Worm (Caenorhabditis elegans) whole organism, L3 larva: ENCODE measurements around the gene T28D6.3.
A peak's percentile ranks its signal among the peaks of the same experiment; 100 is the strongest.

Experiments used
- R02D3.7 ChIP-seq: fragments of 150-350 bp; optimal IDR thresholded peaks from 2 replicates; lab custom pipeline; 2014; ENCODE audit warnings: missing biosample characterization, missing genetic modification characterization
- ZK546.5 ChIP-seq: sonication (generic microtip); optimal IDR thresholded peaks from 2 replicates; lab custom pipeline; 2017; ENCODE audit warnings: missing biosample characterization, missing genetic modification characterization
- aly-2 ChIP-seq: fragments of 150-350 bp; optimal IDR thresholded peaks from 2 replicates; lab custom pipeline; 2014; ENCODE audit warnings: missing biosample characterization, missing genetic modification characterization
- ama-1 ChIP-seq: fragments of 150-350 bp; optimal IDR thresholded peaks from 2 replicates; lab custom pipeline; 2018
- ceh-16 ChIP-seq: sonication (generic microtip); optimal IDR thresholded peaks from 2 replicates; lab custom pipeline; 2017; ENCODE audit warnings: missing biosample characterization, missing genetic modification characterization
- ceh-28 ChIP-seq: fragments of 150-350 bp; optimal IDR thresholded peaks from 2 replicates; lab custom pipeline; 2014; ENCODE audit warnings: missing biosample characterization, missing genetic modification reagents, missing genetic modification characterization
- ceh-82 ChIP-seq: fragments of 150-350 bp; optimal IDR thresholded peaks from 2 replicates; lab custom pipeline; 2014; ENCODE audit warnings: missing biosample characterization, missing genetic modification characterization
- ceh-9 ChIP-seq: sonication (generic microtip); optimal IDR thresholded peaks from 2 replicates; lab custom pipeline; 2018; ENCODE audit warnings: missing biosample characterization, missing genetic modification characterization
- daf-12 ChIP-seq: fragments of 150-350 bp; optimal IDR thresholded peaks from 2 replicates; lab custom pipeline; 2014; ENCODE audit warnings: missing biosample characterization, missing genetic modification reagents, missing genetic modification characterization
- egl-27 ChIP-seq: sonication (generic microtip); optimal IDR thresholded peaks from 4 replicates; lab custom pipeline; 2017; ENCODE audit warnings: missing biosample characterization, missing genetic modification reagents, missing genetic modification characterization
- egl-5 ChIP-seq: fragments of 150-350 bp; optimal IDR thresholded peaks from 2 replicates; lab custom pipeline; 2017; ENCODE audit warnings: missing biosample characterization, missing genetic modification reagents, missing genetic modification characterization, inconsistent platforms
- elt-1 ChIP-seq: fragments of 150-350 bp; optimal IDR thresholded peaks from 2 replicates; lab custom pipeline; 2014; ENCODE audit warnings: missing biosample characterization, missing genetic modification characterization
- elt-2 ChIP-seq: sonication (generic microtip); optimal IDR thresholded peaks from 2 replicates; lab custom pipeline; 2016; ENCODE audit warnings: missing genetic modification reagents, mild to moderate bottlenecking, missing genetic modification characterization, missing compliant biosample characterization
- elt-3 ChIP-seq, 3 experiments: fragments of 150-350 bp in 1 of 3; sonication (generic microtip) in 2 of 3; optimal IDR thresholded peaks; 2 replicates in 2 of 3; 4 replicates in 1 of 3; lab custom pipeline; 2014 to 2017; ENCODE audit warnings: missing biosample characterization in 3 of 3, missing genetic modification characterization in 3 of 3
- fkh-10 ChIP-seq: sonication (generic microtip); optimal IDR thresholded peaks from 2 replicates; lab custom pipeline; 2017; ENCODE audit warnings: missing biosample characterization, missing genetic modification reagents, missing genetic modification characterization
- fkh-2 ChIP-seq: fragments of 150-350 bp; optimal IDR thresholded peaks from 2 replicates; lab custom pipeline; 2014; ENCODE audit warnings: missing biosample characterization, missing genetic modification reagents, missing genetic modification characterization
- fos-1 ChIP-seq: fragments of 150-350 bp; optimal IDR thresholded peaks from 2 replicates; lab custom pipeline; 2014; ENCODE audit warnings: missing biosample characterization, missing genetic modification characterization
- hmg-11 ChIP-seq: sonication (generic microtip); optimal IDR thresholded peaks from 2 replicates; lab custom pipeline; 2016; ENCODE audit warnings: missing genetic modification characterization, missing compliant biosample characterization
- jun-1 ChIP-seq: fragments of 150-350 bp; optimal IDR thresholded peaks from 2 replicates; lab custom pipeline; 2014; ENCODE audit warnings: missing biosample characterization, missing genetic modification reagents, missing genetic modification characterization
- lin-15B ChIP-seq: fragments of 150-350 bp; optimal IDR thresholded peaks from 2 replicates; lab custom pipeline; 2014; ENCODE audit warnings: missing biosample characterization, missing genetic modification characterization
- lin-39 ChIP-seq: fragments of 150-350 bp; optimal IDR thresholded peaks from 2 replicates; lab custom pipeline; 2018; ENCODE audit warnings: missing biosample characterization, missing genetic modification reagents, missing genetic modification characterization
- lsy-12 ChIP-seq: sonication (generic microtip); optimal IDR thresholded peaks from 2 replicates; lab custom pipeline; 2016; ENCODE audit warnings: mild to moderate bottlenecking, missing genetic modification characterization, missing compliant biosample characterization
- mdl-1 ChIP-seq: fragments of 150-350 bp; optimal IDR thresholded peaks from 2 replicates; lab custom pipeline; 2014; ENCODE audit warnings: missing biosample characterization, missing genetic modification characterization
- mml-1 ChIP-seq: fragments of 150-350 bp; sonication (generic microtip); optimal IDR thresholded peaks from 3 replicates; lab custom pipeline; 2014; ENCODE audit warnings: missing biosample characterization, missing genetic modification characterization
- nfya-1 ChIP-seq: sonication (generic microtip); optimal IDR thresholded peaks from 2 replicates; lab custom pipeline; 2017; ENCODE audit warnings: missing genetic modification characterization, mild to moderate bottlenecking, missing compliant biosample characterization, antibody characterized with exemption, moderate library complexity; ENCODE audit not compliant: insufficient read depth
- nhr-11 ChIP-seq: fragments of 150-350 bp; optimal IDR thresholded peaks from 2 replicates; lab custom pipeline; 2014; ENCODE audit warnings: missing biosample characterization, missing genetic modification characterization
- nhr-23 ChIP-seq: fragments of 150-350 bp; optimal IDR thresholded peaks from 2 replicates; lab custom pipeline; 2014; ENCODE audit warnings: missing biosample characterization, missing genetic modification reagents, missing genetic modification characterization
- nhr-237 ChIP-seq: fragments of 150-350 bp; optimal IDR thresholded peaks from 2 replicates; lab custom pipeline; 2014; ENCODE audit warnings: missing biosample characterization, missing genetic modification characterization
- nhr-25 ChIP-seq: sonication (generic microtip); optimal IDR thresholded peaks from 2 replicates; lab custom pipeline; 2017; ENCODE audit warnings: missing biosample characterization, missing genetic modification characterization
- nhr-43 ChIP-seq: sonication (generic microtip); optimal IDR thresholded peaks from 2 replicates; lab custom pipeline; 2016; ENCODE audit warnings: mild to moderate bottlenecking, missing genetic modification characterization, missing compliant biosample characterization; ENCODE audit not compliant: poor library complexity, severe bottlenecking
- nhr-67 ChIP-seq: fragments of 150-350 bp; optimal IDR thresholded peaks from 2 replicates; lab custom pipeline; 2014; ENCODE audit warnings: missing biosample characterization, missing genetic modification characterization
- nhr-76 ChIP-seq: fragments of 150-350 bp; sonication (generic microtip); optimal IDR thresholded peaks from 5 replicates; lab custom pipeline; 2014; ENCODE audit warnings: missing biosample characterization, missing genetic modification characterization
- nhr-77 ChIP-seq: fragments of 150-350 bp; optimal IDR thresholded peaks from 2 replicates; lab custom pipeline; 2014; ENCODE audit warnings: missing biosample characterization, missing genetic modification characterization
- pha-4 ChIP-seq: fragments of 150-350 bp; optimal IDR thresholded peaks from 2 replicates; lab custom pipeline; 2014; ENCODE audit warnings: missing biosample characterization, missing genetic modification reagents, missing genetic modification characterization
- pqm-1 ChIP-seq: fragments of 150-350 bp; optimal IDR thresholded peaks from 2 replicates; lab custom pipeline; 2017; ENCODE audit warnings: missing biosample characterization, missing genetic modification characterization, inconsistent platforms
- sea-2 ChIP-seq: fragments of 150-350 bp; sonication (generic microtip); optimal IDR thresholded peaks from 4 replicates; lab custom pipeline; 2014; ENCODE audit warnings: missing biosample characterization, missing genetic modification reagents, missing genetic modification characterization
- skn-1 ChIP-seq: fragments of 150-350 bp; optimal IDR thresholded peaks from 2 replicates; lab custom pipeline; 2014; ENCODE audit warnings: missing biosample characterization, missing genetic modification characterization
- snpc-4 ChIP-seq: fragments of 150-350 bp; optimal IDR thresholded peaks from 2 replicates; lab custom pipeline; 2014; ENCODE audit warnings: missing biosample characterization, missing genetic modification characterization
- tbx-2 ChIP-seq: sonication (generic microtip); optimal IDR thresholded peaks from 2 replicates; lab custom pipeline; 2016; ENCODE audit warnings: mild to moderate bottlenecking, missing genetic modification characterization, missing compliant biosample characterization
- unc-39 ChIP-seq: sonication (generic microtip); optimal IDR thresholded peaks from 4 replicates; lab custom pipeline; 2017; ENCODE audit warnings: missing biosample characterization, missing genetic modification characterization
- unc-62 ChIP-seq: fragments of 150-350 bp; sonication (generic microtip); optimal IDR thresholded peaks from 4 replicates; lab custom pipeline; 2014; ENCODE audit warnings: missing biosample characterization, missing genetic modification reagents, missing genetic modification characterization
- zag-1 ChIP-seq: fragments of 150-350 bp; optimal IDR thresholded peaks from 2 replicates; lab custom pipeline; 2014; ENCODE audit warnings: missing biosample characterization, missing genetic modification characterization
- ztf-11 ChIP-seq: fragments of 150-350 bp; optimal IDR thresholded peaks from 2 replicates; lab custom pipeline; 2014; ENCODE audit warnings: missing biosample characterization, missing genetic modification characterization

T28D6.3 gene

DNA sequence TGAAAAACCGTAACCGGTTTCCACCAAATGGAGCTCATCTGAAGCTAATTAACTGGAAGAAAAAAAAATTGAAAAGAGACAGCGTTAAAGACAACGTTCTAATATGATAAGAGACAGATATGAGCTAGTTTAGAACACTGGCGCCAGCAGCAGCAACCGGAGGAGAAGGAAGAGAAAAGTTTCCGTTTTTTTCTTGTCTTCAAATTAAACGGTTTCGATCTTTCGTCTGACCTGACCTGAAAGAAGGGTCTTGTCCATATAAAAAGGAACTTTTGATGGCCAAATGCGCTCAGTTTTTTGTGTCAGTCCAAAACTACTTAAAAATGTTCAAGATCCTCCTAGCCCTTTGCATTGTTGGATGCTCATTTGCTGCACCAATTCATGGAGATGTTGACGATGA, at the start of gene T28D6.3:
Gene T28D6.3 (plus strand): TSS at position 301 of the 400 bp plus-strand sequence.
- TF ChIP-seq nhr-43 (no peak), nhr-23 (tag; lab: Kevin White, UChicago) (peak; percentile 30)

DNA sequence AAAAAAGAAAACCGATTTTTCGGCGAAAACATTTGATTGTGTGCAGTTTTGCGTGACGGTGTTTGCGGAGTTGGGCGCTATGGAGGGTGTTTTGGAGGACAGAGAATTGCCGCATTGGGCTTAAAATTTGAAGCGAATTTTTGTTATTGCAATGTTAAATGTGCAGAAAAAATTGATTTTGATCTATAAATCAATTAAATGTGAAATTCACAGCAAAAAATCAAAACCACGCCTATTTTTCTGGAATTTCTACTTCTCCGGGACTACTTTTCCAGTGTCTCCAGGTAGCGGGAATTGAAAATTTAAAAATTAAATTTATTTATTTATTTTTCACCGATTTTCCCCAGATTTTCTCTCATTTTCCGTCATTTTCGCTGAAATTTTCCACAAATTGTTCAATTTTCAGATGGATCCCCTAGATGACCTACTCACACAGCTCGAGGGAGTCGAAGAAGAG, 49.4 kb upstream of the T28D6.3 start, which contains the start of gene mcm-10:
Gene mcm-10 (plus strand): TSS at position 407 of the 457 bp plus-strand sequence.
- peak; percentile 38 for TF ChIP-seq elt-2 (tag; lab: Kevin White, UChicago)
- no peak for TF ChIP-seq ztf-11
- peak; percentile 67 for TF ChIP-seq nfya-1 (tag; lab: Kevin White, UChicago)
- TF ChIP-seq egl-27 (tag; lab: Kevin White, UChicago) = no peak
- TF ChIP-seq unc-39 (tag; lab: Kevin White, UChicago) = no peak
- peak; percentile 46 for TF ChIP-seq nhr-25 (tag; lab: Kevin White, UChicago)
- no peak for TF ChIP-seq tbx-2 (tag; lab: Kevin White, UChicago)
- no peak for TF ChIP-seq nhr-237 (tag; lab: Kevin White, UChicago)
- TF ChIP-seq pha-4 (tag; lab: Kevin White, UChicago) = peak; percentile 23
- no peak for TF ChIP-seq elt-3 (tag; optimal IDR thresholded peaks at IDR 0.05; lab: Kevin White, UChicago)
- no peak for TF ChIP-seq daf-12 (tag; lab: Kevin White, UChicago)
- TF ChIP-seq nhr-77 (tag; lab: Kevin White, UChicago) = no peak
- peak; percentile 83 for TF ChIP-seq hmg-11 (tag; lab: Kevin White, UChicago)
- TF ChIP-seq ceh-28 (tag; lab: Kevin White, UChicago) = peak; percentile 35
- peak; percentile 20 for TF ChIP-seq egl-5
- no peak for TF ChIP-seq fkh-2 (tag; lab: Kevin White, UChicago)
- TF ChIP-seq nhr-11 = no peak
- TF ChIP-seq ceh-82 (tag; lab: Kevin White, UChicago) = no peak
- TF ChIP-seq nhr-76 = no peak
- no peak for TF ChIP-seq aly-2
- peak; percentile 43 for TF ChIP-seq lin-39 (tag; lab: Kevin White, UChicago)
- no peak for TF ChIP-seq lsy-12 (tag; lab: Kevin White, UChicago)
- TF ChIP-seq unc-62 (GFP tag; lab: Kevin White, UChicago) = no peak
- TF ChIP-seq pqm-1 (tag; lab: Kevin White, UChicago) = peak; percentile 12
- TF ChIP-seq jun-1 (tag; lab: Kevin White, UChicago) = peak; percentile 63
- TF ChIP-seq elt-1 (tag; lab: Kevin White, UChicago) = no peak
- TF ChIP-seq skn-1 (tag; lab: Kevin White, UChicago) = peak; percentile 36
- TF ChIP-seq zag-1 (tag; lab: Kevin White, UChicago) = no peak
- TF ChIP-seq nhr-23 (tag; lab: Kevin White, UChicago) = peak; percentile 39
- TF ChIP-seq R02D3.7 (tag; lab: Kevin White, UChicago) = peak; percentile 18
- no peak for TF ChIP-seq fos-1 (tag; lab: Kevin White, UChicago)
- no peak for TF ChIP-seq ceh-9
- TF ChIP-seq lin-15B (tag; lab: Kevin White, UChicago) = peak; percentile 72
- TF ChIP-seq ZK546.5 (tag; lab: Kevin White, UChicago) = no peak
- no peak for TF ChIP-seq snpc-4 (tag; lab: Kevin White, UChicago)
- no peak for TF ChIP-seq nhr-67 (tag; lab: Kevin White, UChicago)
- TF ChIP-seq fkh-10 (GFP tag; lab: Kevin White, UChicago) = peak; percentile 45
- no peak for TF ChIP-seq sea-2
- peak; percentile 11 for TF ChIP-seq ama-1 (lab: Kevin White, UChicago)
- TF ChIP-seq, all 47 proteins: peak for 16

DNA sequence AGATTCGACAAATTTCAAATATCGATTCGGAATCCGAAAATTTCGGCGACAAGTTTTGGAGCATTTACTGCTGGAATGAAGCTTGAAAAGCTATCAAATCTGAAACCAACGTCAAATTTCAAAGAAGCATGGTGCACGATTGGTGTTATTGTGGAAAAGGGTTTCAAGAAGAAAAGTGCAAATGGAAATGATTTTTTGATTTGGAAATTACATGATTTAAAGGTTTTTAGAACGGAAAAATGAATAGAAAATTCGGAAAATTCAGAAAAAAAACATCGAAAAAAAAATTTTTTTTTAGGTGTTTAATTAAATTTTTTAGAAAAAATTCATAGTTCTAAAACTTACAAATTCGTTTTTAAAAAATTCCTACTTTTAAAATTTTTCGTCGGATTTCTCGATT, 48.4 kb upstream of the T28D6.3 start, which contains the start of gene teg-1:
Gene teg-1 (minus strand): TSS at position 101 of the 400 bp plus-strand sequence.
- no peak for TF ChIP-seq nhr-67 (tag; lab: Kevin White, UChicago)
- TF ChIP-seq unc-39 (tag; lab: Kevin White, UChicago) = no peak
- TF ChIP-seq ceh-9 = no peak
- TF ChIP-seq nhr-77 (tag; lab: Kevin White, UChicago) = no peak
- TF ChIP-seq nhr-25 (tag; lab: Kevin White, UChicago) = no peak
- no peak for TF ChIP-seq pha-4 (tag; lab: Kevin White, UChicago)
- no peak for TF ChIP-seq ceh-16
- no peak for TF ChIP-seq mdl-1 (tag; lab: Kevin White, UChicago)
- TF ChIP-seq elt-1 (tag; lab: Kevin White, UChicago) = no peak
- TF ChIP-seq nhr-23 (tag; lab: Kevin White, UChicago) = no peak
- no peak for TF ChIP-seq ama-1 (lab: Kevin White, UChicago)
- no peak for TF ChIP-seq ZK546.5 (tag; lab: Kevin White, UChicago)
- no peak for TF ChIP-seq ceh-28 (tag; lab: Kevin White, UChicago)
- no peak for TF ChIP-seq jun-1 (tag; lab: Kevin White, UChicago)
- TF ChIP-seq lsy-12 (tag; lab: Kevin White, UChicago) = no peak
- TF ChIP-seq mml-1 = no peak
- no peak for TF ChIP-seq lin-15B (tag; lab: Kevin White, UChicago)
- TF ChIP-seq egl-27 (tag; lab: Kevin White, UChicago) = no peak
- no peak for TF ChIP-seq tbx-2 (tag; lab: Kevin White, UChicago)
- no peak for TF ChIP-seq ceh-82 (tag; lab: Kevin White, UChicago)
